Worm (Caenorhabditis elegans) whole organism, L4/young adult: ENCODE data around the gene C03F11.4.

Experiments used
- W03F9.2 ChIP-seq: fragments of 150-350 bp; optimal IDR thresholded peaks from 2 replicates; lab custom pipeline; 2014; ENCODE audit warnings: missing biosample characterization, missing genetic modification characterization
- dao-5 ChIP-seq: sonication (generic microtip); optimal IDR thresholded peaks from 2 replicates; lab custom pipeline; 2016; ENCODE audit warnings: missing genotype, missing genetic modification characterization, moderate library complexity, missing compliant biosample characterization

DNA sequence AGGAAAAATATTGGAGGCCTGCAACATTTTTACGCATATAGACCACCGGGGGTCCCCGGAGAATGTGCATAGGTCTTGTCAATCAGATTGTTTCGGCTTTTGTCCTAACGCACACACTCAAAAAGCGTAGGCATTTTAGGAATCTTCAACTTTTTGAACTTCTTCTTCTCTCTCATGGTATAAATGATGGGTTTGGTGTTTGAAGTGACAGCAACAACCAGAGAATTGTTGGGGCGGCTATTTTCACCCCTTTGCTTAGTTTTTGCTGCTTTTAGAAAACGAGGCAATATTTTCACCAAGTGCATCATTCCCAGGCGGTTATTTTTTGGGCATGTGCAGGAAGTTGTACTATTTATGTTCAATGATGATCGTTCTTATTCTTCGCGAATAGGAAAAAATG is 45.5 kb upstream of the C03F11.4 start:
- TF ChIP-seq W03F9.2 (tag; lab: Kevin White, UChicago), result no peak
- TF ChIP-seq dao-5 (tag; lab: Kevin White, UChicago), result no peak
